Worm (Caenorhabditis elegans): ENCODE measurements around the gene pitr-4.
A peak's percentile ranks its signal among the peaks of the same experiment; 100 is the strongest.

pitr-4 gene

ce11 chrV:9661514-9661913, at the start of gene pitr-4:
Gene pitr-4 (minus strand): TSS chrV:9661614.
- TF ChIP-seq lin-32 (GFP tag; optimal IDR thresholded peaks at IDR 0.05), result no peak
- TF ChIP-seq ham-2 (GFP tag; optimal IDR thresholded peaks at IDR 0.05), result no peak
- no peak for TF ChIP-seq elt-1 (tag; optimal IDR thresholded peaks at IDR 0.05; ENCODE audit: borderline replicate concordance, insufficient read depth)
- TF ChIP-seq mep-1 (tag; optimal IDR thresholded peaks at IDR 0.05), result no peak
- no peak for TF ChIP-seq tbx-8 (GFP tag; optimal IDR thresholded peaks at IDR 0.05)
- no peak for TF ChIP-seq ceh-83 (GFP tag; optimal IDR thresholded peaks at IDR 0.05)

- TF ChIP-seq mls-2 (tag; optimal IDR thresholded peaks at IDR 0.05), result no peak
Observed at ce11 chrV:9711174-9711573, 49.8 kb upstream of the pitr-4 start.

ce11 chrV:9709747-9710146, 48.3 kb upstream of the pitr-4 start, which contains the start of gene tag-120:
Gene tag-120 (minus strand): TSS chrV:9709814.
- TF ChIP-seq pha-4 (tag; optimal IDR thresholded peaks at IDR 0.05) (no peak), M03D4.4 (tag; optimal IDR thresholded peaks at IDR 0.05) (no peak), unc-39 (tag; optimal IDR thresholded peaks at IDR 0.05) (no peak), tbx-8 (GFP tag; optimal IDR thresholded peaks at IDR 0.05) (no peak), unc-120 (tag; optimal IDR thresholded peaks at IDR 0.05; ENCODE audit: poor library complexity, severe bottlenecking) (no peak), ceh-83 (GFP tag; optimal IDR thresholded peaks at IDR 0.05) (no peak), nhr-2 (tag; optimal IDR thresholded peaks at IDR 0.05) (no peak), elt-3 (tag; optimal IDR thresholded peaks at IDR 0.05) (no peak), elt-1 (tag; optimal IDR thresholded peaks at IDR 0.05; ENCODE audit: borderline replicate concordance, insufficient read depth) (no peak), mls-2 (tag; optimal IDR thresholded peaks at IDR 0.05) (no peak), ceh-43 (GFP tag; optimal IDR thresholded peaks at IDR 0.05) (no peak), blmp-1 (tag; optimal IDR thresholded peaks at IDR 0.05) (no peak), drap-1 (GFP tag; optimal IDR thresholded peaks at IDR 0.05) (no peak)

ce11 chrV:9706592-9706991, 45.2 kb upstream of the pitr-4 start:
- TF ChIP-seq nhr-2 (tag; optimal IDR thresholded peaks at IDR 0.05), result no peak
- TF ChIP-seq tbx-8 (GFP tag; optimal IDR thresholded peaks at IDR 0.05), result no peak
- no peak for TF ChIP-seq flh-1 (GFP tag; optimal IDR thresholded peaks at IDR 0.05)
- no peak for TF ChIP-seq elt-1 (tag; optimal IDR thresholded peaks at IDR 0.05; ENCODE audit: borderline replicate concordance, insufficient read depth)
- TF ChIP-seq M03D4.4 (tag; optimal IDR thresholded peaks at IDR 0.05), result no peak
- no peak for TF ChIP-seq unc-39 (tag; optimal IDR thresholded peaks at IDR 0.05)
- TF ChIP-seq nhr-237 (tag; optimal IDR thresholded peaks at IDR 0.05), result no peak
- no peak for TF ChIP-seq nhr-76 (tag; optimal IDR thresholded peaks at IDR 0.05)
- no peak for TF ChIP-seq unc-62 (GFP tag; optimal IDR thresholded peaks at IDR 0.05)
- no peak for TF ChIP-seq bed-3 (GFP tag; optimal IDR thresholded peaks at IDR 0.05)
- TF ChIP-seq nhr-12 (tag; optimal IDR thresholded peaks at IDR 0.05), result no peak
- TF ChIP-seq hlh-1 (tag; optimal IDR thresholded peaks at IDR 0.05), result no peak
- TF ChIP-seq mab-5 (tag; optimal IDR thresholded peaks at IDR 0.05), result no peak
- TF ChIP-seq unc-120 (tag; optimal IDR thresholded peaks at IDR 0.05; ENCODE audit: poor library complexity, severe bottlenecking), result no peak
- TF ChIP-seq ceh-39 (tag; optimal IDR thresholded peaks at IDR 0.05), result no peak
- TF ChIP-seq elt-3 (tag; optimal IDR thresholded peaks at IDR 0.05), result no peak
- TF ChIP-seq lsy-2 (tag; optimal IDR thresholded peaks at IDR 0.05), result no peak

ce11 chrV:9704399-9704798, 43.0 kb upstream of the pitr-4 start:
- TF ChIP-seq elt-1 (tag; optimal IDR thresholded peaks at IDR 0.05; ENCODE audit: borderline replicate concordance, insufficient read depth) (no peak), tbx-8 (GFP tag; optimal IDR thresholded peaks at IDR 0.05) (no peak), mep-1 (tag; optimal IDR thresholded peaks at IDR 0.05) (peak; percentile 11), ceh-83 (GFP tag; optimal IDR thresholded peaks at IDR 0.05) (no peak), ces-1 (GFP tag; optimal IDR thresholded peaks at IDR 0.05) (peak; percentile 66), ztf-11 (tag; optimal IDR thresholded peaks at IDR 0.05) (no peak), nhr-2 (tag; optimal IDR thresholded peaks at IDR 0.05) (no peak), mab-5 (tag; optimal IDR thresholded peaks at IDR 0.05) (no peak), elt-3 (tag; optimal IDR thresholded peaks at IDR 0.05) (no peak), nhr-237 (tag; optimal IDR thresholded peaks at IDR 0.05) (peak; percentile 18), snpc-4 (tag; optimal IDR thresholded peaks at IDR 0.05) (no peak), sptf-1 (tag; optimal IDR thresholded peaks at IDR 0.05) (no peak), pha-4 (tag; optimal IDR thresholded peaks at IDR 0.05) (no peak), nhr-12 (tag; optimal IDR thresholded peaks at IDR 0.05) (no peak), bed-3 (GFP tag; optimal IDR thresholded peaks at IDR 0.05) (no peak), lsy-2 (tag; optimal IDR thresholded peaks at IDR 0.05) (peak; percentile 3), M03D4.4 (tag; optimal IDR thresholded peaks at IDR 0.05) (no peak), drap-1 (GFP tag; optimal IDR thresholded peaks at IDR 0.05) (no peak)
